Worm (Caenorhabditis elegans) whole organism, mixed stage, embryonic: ENCODE measurements around the gene cht-2.

Experiments used
- M03D4.4 ChIP-seq: sonication (generic microtip); optimal IDR thresholded peaks from 2 replicates; lab custom pipeline; 2017; ENCODE audit warnings: mild to moderate bottlenecking, missing genetic modification characterization, missing compliant biosample characterization
- bed-3 ChIP-seq: fragments of 200-800 bp; sonication (Bioruptor generic); optimal IDR thresholded peaks from 3 replicates; lab custom pipeline; 2018; ENCODE audit warnings: mild to moderate bottlenecking, missing genetic modification characterization, moderate library complexity, missing compliant biosample characterization
- blmp-1 ChIP-seq: fragments of 150-350 bp; optimal IDR thresholded peaks from 2 replicates; lab custom pipeline; 2014; ENCODE audit warnings: missing biosample characterization, missing genetic modification characterization
- ceh-39 ChIP-seq: fragments of 150-350 bp; optimal IDR thresholded peaks from 2 replicates; lab custom pipeline; 2014; ENCODE audit warnings: missing biosample characterization, missing genetic modification characterization
- ceh-43 ChIP-seq: fragments of 200-800 bp; sonication (Bioruptor generic); optimal IDR thresholded peaks from 2 replicates; lab custom pipeline; 2018; ENCODE audit warnings: mild to moderate bottlenecking, missing genetic modification characterization, moderate library complexity, missing compliant biosample characterization
- ceh-83 ChIP-seq: fragments of 200-800 bp; sonication (Bioruptor generic); optimal IDR thresholded peaks from 2 replicates; lab custom pipeline; 2018; ENCODE audit warnings: mild to moderate bottlenecking, missing genetic modification characterization, missing compliant biosample characterization
- ces-1 ChIP-seq: fragments of 150-350 bp; optimal IDR thresholded peaks from 2 replicates; lab custom pipeline; 2014; ENCODE audit warnings: missing biosample characterization, missing genetic modification reagents, missing genetic modification characterization
- cnd-1 ChIP-seq: fragments of 200-800 bp; sonication (Bioruptor generic); optimal IDR thresholded peaks from 2 replicates; lab custom pipeline; 2018; ENCODE audit warnings: mild to moderate bottlenecking, missing genetic modification characterization, missing compliant biosample characterization
- elt-1 ChIP-seq: sonication (generic microtip); optimal IDR thresholded peaks from 2 replicates; lab custom pipeline; 2017; ENCODE audit warnings: missing genetic modification characterization, mild to moderate bottlenecking, missing compliant biosample characterization, antibody characterized with exemption, moderate library complexity, borderline replicate concordance; ENCODE audit not compliant: insufficient read depth
- elt-3 ChIP-seq: fragments of 150-350 bp; optimal IDR thresholded peaks from 2 replicates; lab custom pipeline; 2014; ENCODE audit warnings: missing biosample characterization, missing genetic modification characterization
- flh-1 ChIP-seq: fragments of 200-800 bp; sonication (Bioruptor generic); optimal IDR thresholded peaks from 2 replicates; lab custom pipeline; 2018; ENCODE audit warnings: mild to moderate bottlenecking, missing genetic modification characterization, moderate library complexity, missing compliant biosample characterization
- ham-2 ChIP-seq: fragments of 200-800 bp; sonication (Bioruptor generic); optimal IDR thresholded peaks from 2 replicates; lab custom pipeline; 2018; ENCODE audit warnings: mild to moderate bottlenecking, missing genetic modification characterization, missing compliant biosample characterization
- lin-13 ChIP-seq: fragments of 150-350 bp; optimal IDR thresholded peaks from 2 replicates; lab custom pipeline; 2014; ENCODE audit warnings: missing biosample characterization, missing genetic modification characterization
- lin-32 ChIP-seq: fragments of 200-800 bp; sonication (Bioruptor generic); optimal IDR thresholded peaks from 2 replicates; lab custom pipeline; 2018; ENCODE audit warnings: mild to moderate bottlenecking, missing genetic modification characterization, missing compliant biosample characterization
- lsy-2 ChIP-seq: fragments of 150-350 bp; optimal IDR thresholded peaks from 2 replicates; lab custom pipeline; 2014; ENCODE audit warnings: missing biosample characterization, missing genetic modification characterization
- mab-5 ChIP-seq: fragments of 150-350 bp; optimal IDR thresholded peaks from 2 replicates; lab custom pipeline; 2014; ENCODE audit warnings: missing biosample characterization, missing genetic modification characterization
- mep-1 ChIP-seq: fragments of 150-350 bp; optimal IDR thresholded peaks from 2 replicates; lab custom pipeline; 2017; ENCODE audit warnings: missing biosample characterization, missing genetic modification reagents, missing genetic modification characterization, inconsistent platforms
- mls-2 ChIP-seq: sonication (generic microtip); optimal IDR thresholded peaks from 2 replicates; lab custom pipeline; 2016; ENCODE audit warnings: mild to moderate bottlenecking, missing genetic modification characterization, moderate library complexity, missing compliant biosample characterization
- nhr-2 ChIP-seq: fragments of 150-350 bp; optimal IDR thresholded peaks from 2 replicates; lab custom pipeline; 2014; ENCODE audit warnings: missing biosample characterization, missing genetic modification characterization
- nhr-237 ChIP-seq: fragments of 150-350 bp; optimal IDR thresholded peaks from 2 replicates; lab custom pipeline; 2014; ENCODE audit warnings: missing biosample characterization, missing genetic modification characterization
- nhr-28 ChIP-seq: fragments of 150-350 bp; optimal IDR thresholded peaks from 2 replicates; lab custom pipeline; 2014; ENCODE audit warnings: missing biosample characterization, missing genetic modification characterization
- pha-4 ChIP-seq: fragments of 150-350 bp; optimal IDR thresholded peaks from 2 replicates; lab custom pipeline; 2018; ENCODE audit warnings: missing biosample characterization, missing genetic modification reagents, missing genetic modification characterization
- sem-2 ChIP-seq: fragments of 200-800 bp; sonication (Bioruptor generic); optimal IDR thresholded peaks from 2 replicates; lab custom pipeline; 2018; ENCODE audit warnings: mild to moderate bottlenecking, missing genetic modification characterization, missing compliant biosample characterization
- snpc-4 ChIP-seq: fragments of 150-350 bp; optimal IDR thresholded peaks from 2 replicates; lab custom pipeline; 2014; ENCODE audit warnings: missing biosample characterization, missing genetic modification characterization
- sptf-1 ChIP-seq: sonication (generic microtip); optimal IDR thresholded peaks from 2 replicates; lab custom pipeline; 2017; ENCODE audit warnings: mild to moderate bottlenecking, missing genetic modification characterization, moderate library complexity, missing compliant biosample characterization
- tbx-8 ChIP-seq: fragments of 200-800 bp; sonication (Bioruptor generic); optimal IDR thresholded peaks from 2 replicates; lab custom pipeline; 2018; ENCODE audit warnings: mild to moderate bottlenecking, missing genetic modification characterization, moderate library complexity, missing compliant biosample characterization
- unc-120 ChIP-seq: sonication (generic microtip); optimal IDR thresholded peaks from 2 replicates; lab custom pipeline; 2017; ENCODE audit warnings: missing genetic modification characterization, missing compliant biosample characterization; ENCODE audit not compliant: poor library complexity, severe bottlenecking
- unc-39 ChIP-seq: fragments of 150-350 bp; optimal IDR thresholded peaks from 2 replicates; lab custom pipeline; 2014; ENCODE audit warnings: missing biosample characterization, missing genetic modification characterization
- unc-62 ChIP-seq: fragments of 150-350 bp; optimal IDR thresholded peaks from 2 replicates; lab custom pipeline; 2014; ENCODE audit warnings: missing biosample characterization, missing genetic modification reagents, missing genetic modification characterization
- zip-8 ChIP-seq: fragments of 150-350 bp; optimal IDR thresholded peaks from 2 replicates; lab custom pipeline; 2014; ENCODE audit warnings: missing biosample characterization, missing genetic modification characterization
- ztf-11 ChIP-seq: fragments of 150-350 bp; optimal IDR thresholded peaks from 2 replicates; lab custom pipeline; 2014; ENCODE audit warnings: missing biosample characterization, missing genetic modification characterization

Gene cht-2

ce11 chrII:8562002-8562401 lies 41.3 kb downstream of the cht-2 start, which contains the start of gene F54C9.14:
Gene F54C9.14, plus strand, starts transcription at chrII:8562302.
- TF ChIP-seq nhr-237 (tag; lab: Kevin White, UChicago), result no peak
- TF ChIP-seq lin-13 (tag; lab: Kevin White, UChicago), result no peak

DNA sequence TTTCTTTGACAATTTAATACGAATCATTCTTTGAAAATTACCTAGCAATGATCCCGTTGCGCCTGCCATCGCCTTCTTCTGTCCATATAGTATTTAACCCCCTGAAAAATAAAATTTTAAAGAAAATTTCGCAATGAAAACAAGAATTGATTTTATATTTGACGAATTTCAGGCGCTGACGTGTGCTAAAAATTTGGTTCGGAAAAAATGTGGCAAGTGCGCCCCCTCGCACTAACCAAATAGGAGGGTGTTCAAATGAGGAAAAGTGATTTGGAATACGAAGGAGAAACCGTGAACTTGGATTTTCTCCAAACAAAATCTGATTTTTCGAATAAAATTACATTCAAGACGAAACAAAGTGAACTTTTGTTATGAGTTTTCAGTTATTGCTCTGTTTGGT lies 45.3 kb downstream of the cht-2 start, which contains the start of gene stc-1:
TSS of gene stc-1 (minus strand) at position 101 of the 400 bp plus-strand sequence.
- no peak for TF ChIP-seq blmp-1 (tag; lab: Kevin White, UChicago)
- no peak for TF ChIP-seq flh-1 (GFP tag; lab: Kevin White, UChicago)
- no peak for TF ChIP-seq tbx-8 (GFP tag; lab: Kevin White, UChicago)
- TF ChIP-seq elt-1 (tag; lab: Kevin White, UChicago), result no peak
- no peak for TF ChIP-seq unc-39
- TF ChIP-seq ceh-43 (GFP tag; lab: Kevin White, UChicago), result no peak
- TF ChIP-seq nhr-237 (tag; lab: Kevin White, UChicago), result no peak
- no peak for TF ChIP-seq sem-2
- TF ChIP-seq cnd-1 (tag; lab: Kevin White, UChicago), result no peak
- no peak for TF ChIP-seq unc-62 (GFP tag; lab: Kevin White, UChicago)
- TF ChIP-seq zip-8 (tag; lab: Kevin White, UChicago), result no peak
- no peak for TF ChIP-seq sptf-1
- peak; percentile 10 for TF ChIP-seq mep-1
- no peak for TF ChIP-seq ham-2 (GFP tag; lab: Kevin White, UChicago)
- TF ChIP-seq lin-13 (tag; lab: Kevin White, UChicago), result no peak
- no peak for TF ChIP-seq snpc-4 (tag; lab: Kevin White, UChicago)
- TF ChIP-seq lin-32, result no peak
- no peak for TF ChIP-seq ceh-39 (tag; lab: Kevin White, UChicago)
- no peak for TF ChIP-seq ceh-83 (GFP tag; lab: Kevin White, UChicago)
- no peak for TF ChIP-seq mab-5 (tag; lab: Kevin White, UChicago)
- peak; percentile 10 for TF ChIP-seq ces-1 (GFP tag; lab: Kevin White, UChicago)
- TF ChIP-seq unc-120 (tag; lab: Kevin White, UChicago), result peak; percentile 28
- no peak for TF ChIP-seq mls-2 (tag; lab: Kevin White, UChicago)
- TF ChIP-seq nhr-28 (tag; lab: Kevin White, UChicago), result no peak
- TF ChIP-seq M03D4.4 (tag; lab: Kevin White, UChicago), result no peak
- TF ChIP-seq pha-4, result no peak
- no peak for TF ChIP-seq elt-3 (tag; lab: Kevin White, UChicago)
- TF ChIP-seq ztf-11, result no peak
- TF ChIP-seq lsy-2, result peak; percentile 65

ce11 chrII:8566806-8567266 lies 46.1 kb downstream of the cht-2 start, which contains the start of gene F54C9.3:
Gene F54C9.3, minus strand, starts transcription at chrII:8566856.
- no peak for TF ChIP-seq ceh-39 (tag; lab: Kevin White, UChicago)
- TF ChIP-seq unc-39, result no peak
- TF ChIP-seq mab-5 (tag; lab: Kevin White, UChicago), result no peak
- no peak for TF ChIP-seq nhr-28 (tag; lab: Kevin White, UChicago)
- TF ChIP-seq ceh-43 (GFP tag; lab: Kevin White, UChicago), result no peak
- TF ChIP-seq ham-2 (GFP tag; lab: Kevin White, UChicago), result no peak
- TF ChIP-seq nhr-2 (tag; lab: Kevin White, UChicago), result no peak
- no peak for TF ChIP-seq lin-32
- no peak for TF ChIP-seq sptf-1
- TF ChIP-seq nhr-237 (tag; lab: Kevin White, UChicago), result no peak
- TF ChIP-seq ztf-11, result no peak
- TF ChIP-seq blmp-1 (tag; lab: Kevin White, UChicago), result no peak
- TF ChIP-seq mep-1, result no peak
- no peak for TF ChIP-seq M03D4.4 (tag; lab: Kevin White, UChicago)
- TF ChIP-seq mls-2 (tag; lab: Kevin White, UChicago), result no peak
- TF ChIP-seq tbx-8 (GFP tag; lab: Kevin White, UChicago), result no peak

DNA sequence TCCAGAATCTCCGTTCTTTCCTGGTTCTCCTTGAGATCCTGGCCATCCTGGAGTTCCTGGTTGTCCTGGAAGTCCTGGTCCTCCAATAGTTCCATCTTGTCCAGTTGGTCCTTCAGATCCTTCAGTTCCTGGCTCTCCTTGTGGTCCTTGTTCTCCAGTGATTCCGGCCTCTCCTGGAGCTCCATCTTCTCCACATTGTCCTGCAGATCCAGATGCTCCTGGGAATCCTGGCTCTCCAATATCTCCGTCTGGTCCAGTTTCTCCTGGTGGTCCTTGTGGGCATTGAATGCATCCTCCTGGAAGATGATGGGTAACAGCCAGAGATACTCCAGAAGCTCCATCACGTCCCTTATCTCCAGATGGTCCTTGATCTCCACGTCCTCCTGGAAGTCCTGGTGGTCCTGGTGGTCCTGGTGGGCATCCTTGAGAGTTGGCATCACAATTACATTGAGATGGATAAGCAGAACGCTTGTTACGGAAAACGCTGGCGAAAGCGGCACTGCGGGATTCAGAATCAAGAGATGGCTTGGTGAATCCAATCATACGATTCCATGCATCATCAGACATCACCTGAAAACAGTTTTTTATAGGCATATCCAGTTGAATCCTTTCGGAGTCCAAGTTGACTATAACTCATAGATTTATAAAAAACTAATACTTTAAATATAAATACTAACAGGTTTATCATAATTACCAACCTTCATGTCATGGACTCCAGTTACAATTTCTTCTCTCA lies 47.7 kb downstream of the cht-2 start:
- TF ChIP-seq snpc-4 (tag; lab: Kevin White, UChicago) (no peak), ceh-39 (tag; lab: Kevin White, UChicago) (no peak), pha-4 (no peak), unc-39 (no peak), lin-13 (tag; lab: Kevin White, UChicago) (no peak), lin-32 (no peak), mep-1 (no peak), unc-120 (tag; lab: Kevin White, UChicago) (no peak), ztf-11 (no peak), ces-1 (GFP tag; lab: Kevin White, UChicago) (no peak), bed-3 (no peak)
